Fruit fly (Drosophila melanogaster) S2 (cell line): Measurements from ENCODE around the gene CG43121.

Source experiments
- CG8478 ChIP-seq: fragments of >200 bp; optimal IDR thresholded peaks from 2 replicates; lab custom pipeline; 2018
- CTCF ChIP-seq, 2 experiments: fragments of >200 bp; optimal IDR thresholded peaks; 2 replicates each; lab custom pipeline; 2018

Gene CG43121

dm6 chr3L:14645120-14645519 lies 27.1 kb downstream of the CG43121 start:
- TF ChIP-seq CG8478 (no peak), CTCF (optimal IDR thresholded peaks at IDR 0.05; lab: Kevin White, UChicago) (no peak)

dm6 chr3L:14643692-14644091 lies 28.5 kb downstream of the CG43121 start:
- TF ChIP-seq CG8478 (no peak), CTCF (optimal IDR thresholded peaks at IDR 0.05; lab: Kevin White, UChicago) (no peak)

DNA sequence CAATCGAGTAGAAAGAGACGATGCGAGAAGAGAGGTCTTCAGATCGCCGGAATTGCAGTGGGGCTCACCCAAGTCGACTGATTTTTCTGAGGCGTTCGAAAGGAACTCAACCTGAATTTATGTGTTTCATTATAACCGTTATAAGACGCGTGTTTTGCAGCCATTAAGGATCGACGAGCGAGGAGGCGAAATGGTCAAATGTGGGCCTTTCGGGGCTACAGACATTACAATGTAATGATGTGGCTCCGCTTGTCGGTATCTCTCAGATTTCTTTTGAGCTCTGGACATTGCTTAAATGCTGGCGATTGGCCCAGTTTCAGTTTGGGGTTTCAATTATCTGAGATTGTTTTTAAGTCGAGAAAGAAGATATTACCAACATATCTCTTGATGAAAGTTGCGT lies 29.4 kb downstream of the CG43121 start:
- TF ChIP-seq CG8478, result no peak

DNA sequence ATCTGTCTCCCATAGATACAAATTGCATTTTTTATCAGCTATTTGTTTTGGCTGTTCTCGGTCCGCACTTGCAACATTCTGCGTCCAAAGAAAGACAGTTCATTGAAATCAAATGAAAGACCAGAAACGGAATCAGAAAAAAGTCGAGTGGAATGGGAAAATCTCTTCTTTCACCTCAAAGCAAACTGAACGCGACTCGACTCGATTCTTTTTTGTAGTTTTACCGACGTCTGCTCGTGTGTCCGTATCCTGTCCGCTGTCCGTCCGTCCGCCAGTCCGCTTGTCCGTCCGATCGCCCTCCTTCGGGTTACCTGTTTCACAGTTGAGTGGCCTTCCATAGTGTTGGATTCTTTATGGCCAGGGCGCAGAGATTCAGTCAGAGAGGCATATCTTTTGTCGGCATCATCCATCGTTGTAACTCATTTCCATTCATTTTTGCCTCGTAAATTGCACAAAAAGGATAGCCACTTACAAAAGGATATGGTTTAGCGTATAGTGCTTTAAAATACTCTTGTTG lies 30.2 kb downstream of the CG43121 start:
- TF ChIP-seq CG8478 (no peak), CTCF (optimal IDR thresholded peaks at IDR 0.05; lab: Kevin White, UChicago) (no peak)

dm6 chr3L:14640814-14641317 lies 31.4 kb downstream of the CG43121 start:
- TF ChIP-seq CG8478 (no peak), CTCF (optimal IDR thresholded peaks at IDR 0.05; lab: Kevin White, UChicago) (no peak)

dm6 chr3L:14639778-14640177 lies 32.5 kb downstream of the CG43121 start:
- no peak for TF ChIP-seq CG8478
- TF ChIP-seq CTCF (optimal IDR thresholded peaks at IDR 0.05; lab: Kevin White, UChicago), result no peak

DNA sequence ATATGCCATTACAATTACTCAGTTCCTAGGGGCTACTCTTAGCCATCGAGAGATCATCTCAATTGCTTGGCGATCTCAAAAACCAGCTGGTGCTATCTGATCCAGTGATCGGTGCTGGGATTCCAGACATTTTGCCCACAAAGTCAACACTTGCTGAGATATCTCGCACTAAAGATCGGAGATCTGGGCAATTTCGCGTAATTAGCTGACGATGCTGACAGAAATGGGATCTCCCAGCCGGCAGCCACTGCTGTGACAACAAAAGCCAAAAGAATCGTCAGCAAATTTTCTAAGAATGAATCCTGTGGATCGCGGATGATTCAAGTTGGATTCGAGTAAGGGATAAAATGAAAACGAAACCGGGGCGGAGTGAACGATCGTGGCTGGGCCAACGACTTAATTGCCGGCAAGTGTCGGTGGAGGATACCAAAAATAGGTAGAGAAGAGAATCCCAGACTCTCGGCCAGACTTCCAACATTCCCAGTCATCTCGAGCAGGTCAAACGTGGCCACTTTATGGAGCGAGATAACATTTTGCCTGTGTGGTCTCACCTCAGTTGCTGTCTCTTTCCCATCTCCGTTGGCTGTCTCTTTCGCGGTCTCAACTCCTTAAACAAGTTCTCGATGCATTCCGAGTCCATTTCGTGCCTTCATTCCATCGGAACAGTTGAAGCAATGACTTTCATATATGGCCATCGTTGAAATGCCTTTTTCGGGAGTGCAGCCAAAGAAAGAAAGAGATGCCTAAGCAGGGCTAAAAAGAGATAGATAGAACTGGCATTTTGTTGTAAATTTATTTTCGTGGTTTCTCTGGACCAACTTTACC lies 34.3 kb downstream of the CG43121 start:
- TF ChIP-seq CTCF (optimal IDR thresholded peaks at IDR 0.05; lab: Kevin White, UChicago) (no peak), CG8478 (no peak)

DNA sequence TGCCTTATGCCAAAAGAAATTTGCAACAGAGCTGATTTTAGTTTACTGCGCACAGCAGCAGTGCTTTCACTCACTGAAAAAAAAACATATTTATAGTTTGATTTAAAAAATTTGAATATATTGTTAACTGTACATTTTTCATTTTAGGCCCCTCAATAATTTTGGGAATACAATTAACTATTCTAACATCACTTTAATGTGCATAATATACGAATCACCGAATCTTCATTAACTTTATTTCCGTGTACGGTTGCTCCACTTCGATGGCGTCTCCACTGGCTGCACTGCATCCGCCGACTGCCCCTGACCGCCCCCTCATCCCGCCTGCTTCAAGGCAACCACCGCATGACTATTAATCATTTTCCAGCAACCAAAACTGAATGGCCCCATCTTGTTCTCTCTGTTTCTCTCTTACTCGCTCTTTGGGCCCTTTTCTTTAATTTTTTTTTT lies 35.5 kb downstream of the CG43121 start:
- TF ChIP-seq CG8478 (no peak), CTCF (optimal IDR thresholded peaks at IDR 0.05; lab: Kevin White, UChicago) (no peak)

DNA sequence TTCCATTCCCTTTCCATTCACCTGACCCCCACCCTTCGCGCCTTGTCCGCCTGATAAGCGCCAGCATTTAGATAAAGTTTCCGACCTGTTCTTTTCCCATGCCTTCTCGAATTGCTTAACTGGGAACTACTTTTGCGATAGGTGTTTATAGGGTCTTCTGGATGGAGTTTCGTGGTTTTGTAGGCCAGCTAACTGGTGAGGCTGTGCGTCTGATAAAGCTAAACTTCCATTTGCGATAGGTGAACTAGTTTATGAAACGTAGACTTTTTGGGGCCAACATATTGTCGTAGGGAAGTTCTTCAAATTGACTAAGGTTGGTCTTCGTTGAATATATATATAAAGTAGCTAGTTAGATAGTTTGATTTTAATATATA lies 36.7 kb downstream of the CG43121 start:
- TF ChIP-seq CTCF (optimal IDR thresholded peaks at IDR 0.05; lab: Kevin White, UChicago), result no peak
- TF ChIP-seq CG8478, result no peak

DNA sequence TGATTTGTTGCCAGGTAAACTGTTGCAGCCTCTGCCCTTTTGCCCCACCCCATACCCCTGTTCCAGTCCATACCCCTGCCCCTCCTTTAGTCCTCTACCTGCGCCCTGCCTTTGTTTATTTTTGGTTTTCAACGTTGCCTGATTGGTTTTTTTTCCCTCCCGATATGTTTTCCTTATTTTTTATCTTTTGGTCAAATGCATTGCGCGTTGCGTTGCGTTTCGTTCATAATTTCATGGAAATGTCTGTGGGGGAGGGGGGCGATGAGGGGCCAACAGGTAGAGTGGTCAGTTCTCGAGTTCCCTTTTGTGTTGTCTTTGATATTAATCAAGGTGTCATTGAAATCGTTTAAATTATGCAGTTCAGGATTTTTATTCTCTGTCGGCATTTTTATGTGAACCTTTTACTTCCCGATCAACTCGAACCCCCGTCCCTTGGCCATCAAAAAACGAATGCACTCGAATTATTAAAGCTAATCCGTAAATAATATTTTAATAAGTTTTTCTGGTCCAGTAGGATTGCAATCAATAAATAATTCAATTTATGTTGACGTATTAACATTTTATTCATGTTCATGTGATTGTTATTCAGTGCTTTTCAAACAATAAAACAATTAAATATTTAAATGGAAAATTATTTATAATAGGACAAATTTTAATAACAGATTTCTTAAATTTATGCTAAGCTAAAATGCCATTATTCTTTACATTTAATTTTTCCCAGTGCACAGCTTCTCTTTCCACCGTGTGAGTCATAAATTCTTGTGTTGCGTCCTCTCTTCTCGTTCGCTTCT lies 37.3 kb downstream of the CG43121 start:
- no peak for TF ChIP-seq CTCF (optimal IDR thresholded peaks at IDR 0.05; lab: Kevin White, UChicago)
- no peak for TF ChIP-seq CG8478

DNA sequence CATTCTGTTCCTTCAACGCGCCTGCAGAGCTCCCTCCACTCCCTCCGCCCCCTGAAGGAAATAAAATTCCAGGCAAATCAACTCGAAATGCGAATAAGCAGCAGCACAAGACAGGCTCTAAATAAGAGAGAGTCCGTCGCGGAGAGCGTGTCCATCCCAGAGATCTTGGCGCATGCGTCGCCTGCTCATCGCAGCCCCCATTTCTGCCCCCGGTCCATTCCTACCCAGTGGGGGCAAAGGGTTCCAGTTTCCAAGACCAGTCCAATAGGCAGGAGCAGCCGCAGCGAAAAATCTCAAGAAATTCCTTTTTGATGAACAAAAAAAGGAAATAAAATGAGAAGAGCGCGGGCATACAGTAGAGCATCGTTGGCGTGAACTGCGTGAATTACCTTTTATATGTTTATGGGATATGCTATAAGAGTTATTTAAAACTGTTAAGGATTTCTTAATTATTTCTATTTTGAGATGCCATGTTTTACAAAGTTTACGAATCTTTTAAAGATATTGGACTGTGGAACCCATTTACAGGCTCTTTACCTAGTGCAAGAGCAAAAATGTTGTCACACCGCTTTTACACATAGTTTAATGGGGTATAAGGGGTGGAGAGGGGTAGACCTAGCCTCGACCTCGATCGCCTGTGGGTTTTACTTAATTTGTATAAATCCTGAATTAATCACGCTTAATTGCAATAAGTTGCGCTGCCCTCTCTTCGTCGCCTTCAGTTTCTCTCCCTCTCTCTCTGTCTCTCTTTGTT lies 38.0 kb downstream of the CG43121 start:
- TF ChIP-seq CTCF (optimal IDR thresholded peaks at IDR 0.05; lab: Kevin White, UChicago), result no peak
- no peak for TF ChIP-seq CG8478

DNA sequence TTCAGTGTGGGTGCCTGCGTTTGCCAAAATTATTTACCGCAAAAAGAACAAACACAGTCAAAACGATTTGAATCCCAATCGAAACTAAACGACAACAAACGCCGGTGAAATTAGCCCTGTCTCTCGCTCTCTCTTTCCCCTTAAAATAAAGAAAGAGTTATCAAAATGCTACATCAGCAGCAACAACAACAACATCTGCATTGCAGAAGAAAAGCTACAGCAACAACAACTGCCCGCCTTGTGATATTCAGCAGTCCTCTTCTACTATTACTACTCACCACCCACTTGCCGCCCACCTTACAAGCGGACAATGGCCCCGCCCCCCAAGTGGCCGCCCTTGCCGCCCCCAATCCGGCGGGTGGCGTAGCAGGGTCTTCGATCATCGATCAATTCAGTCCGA lies 39.3 kb downstream of the CG43121 start:
- TF ChIP-seq CG8478 (no peak), CTCF (optimal IDR thresholded peaks at IDR 0.05; lab: Kevin White, UChicago) (no peak)

DNA sequence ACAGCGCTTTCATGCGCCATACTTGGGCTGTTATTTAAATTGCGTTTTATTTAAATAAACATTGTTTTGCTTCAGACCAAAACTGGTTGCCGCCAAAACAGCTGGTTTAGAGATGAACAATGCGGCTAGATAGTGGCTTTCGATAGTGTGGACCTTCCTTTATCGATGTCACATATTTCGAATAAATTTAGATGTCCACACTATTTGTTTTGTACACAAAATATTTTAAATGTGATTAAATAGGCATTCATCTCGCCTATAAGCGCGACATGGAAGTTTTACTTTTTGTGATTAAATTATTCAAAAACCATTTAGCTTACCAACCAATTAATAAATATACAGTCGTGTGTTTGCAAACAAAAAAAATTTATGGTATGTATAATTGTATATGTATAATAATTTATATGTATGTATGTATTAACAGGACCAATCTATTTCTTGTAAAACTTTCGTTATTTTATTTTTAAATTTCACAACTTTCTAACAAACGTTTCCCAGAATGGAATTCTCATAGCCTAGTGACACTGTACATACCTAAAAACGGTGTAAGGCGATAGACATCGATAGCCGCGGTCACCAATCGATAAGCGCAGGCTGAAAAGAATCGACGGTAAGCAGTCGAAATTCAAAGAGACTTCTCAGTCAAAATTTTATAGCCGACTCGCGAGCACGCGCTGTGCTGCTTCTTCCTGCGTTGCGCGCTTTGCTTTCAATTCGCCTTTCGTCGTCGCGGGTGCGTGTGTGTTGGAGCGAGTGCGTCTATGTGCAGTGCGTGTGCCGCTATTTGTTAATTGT lies 40.1 kb downstream of the CG43121 start, which contains the start of the genes RecQ5 and dlp:
RecQ5 (minus strand) TSS at position 114 of the 795 bp plus-strand sequence.
dlp (plus strand) TSS at position 638 of the 795 bp plus-strand sequence.
- TF ChIP-seq CTCF (optimal IDR thresholded peaks at IDR 0.05; lab: Kevin White, UChicago) (no peak), CG8478 (no peak)

- TF ChIP-seq CTCF (optimal IDR thresholded peaks at IDR 0.05; lab: Kevin White, UChicago), result no peak
- TF ChIP-seq CG8478, result no peak
Measured at dm6 chr3L:14625568-14625996, 46.7 kb downstream of the CG43121 start.
